Fruit fly (Drosophila melanogaster) whole organism, embryonic: ENCODE data around the gene Mfe2.

Source experiments
- BtbVII ChIP-seq: fragments of 200-800 bp; sonication (Bioruptor generic); optimal IDR thresholded peaks from 3 replicates; lab custom pipeline; 2017; ENCODE audit warnings: missing biosample characterization, mild to moderate bottlenecking, missing genetic modification characterization
- C15 ChIP-seq: fragments of 200-800 bp; sonication (Bioruptor generic); IDR thresholded peaks from 3 replicates; pipeline ENCODE4 v1.3.6; 2022; ENCODE audit warnings: missing biosample characterization, missing genetic modification characterization
- CG10366 ChIP-seq: fragments of 200-800 bp; sonication (Bioruptor generic); IDR thresholded peaks from 2 replicates; pipeline ENCODE4 v1.3.6; 2022; ENCODE audit warnings: missing biosample characterization, missing genetic modification characterization
- CG12391 ChIP-seq: fragments of 200-800 bp; sonication (Bioruptor generic); optimal IDR thresholded peaks from 3 replicates; lab custom pipeline; 2018; ENCODE audit warnings: missing biosample characterization, mild to moderate bottlenecking, missing genetic modification characterization, moderate library complexity
- CG12744 ChIP-seq: fragments of 200-800 bp; sonication (Bioruptor generic); optimal IDR thresholded peaks from 2 replicates; lab custom pipeline; 2016; ENCODE audit warnings: missing biosample characterization, missing genetic modification characterization
- CG13624 ChIP-seq: fragments of 200-800 bp; sonication (Bioruptor generic); optimal IDR thresholded peaks from 2 replicates; lab custom pipeline; 2016; ENCODE audit warnings: missing biosample characterization, missing genetic modification characterization
- CG17568 ChIP-seq: fragments of 200-800 bp; sonication (Bioruptor generic); optimal IDR thresholded peaks from 2 replicates; lab custom pipeline; 2018; ENCODE audit warnings: missing biosample characterization, mild to moderate bottlenecking, missing genetic modification characterization, moderate library complexity
- CG1832 ChIP-seq: fragments of 200-800 bp; sonication (Bioruptor generic); optimal IDR thresholded peaks from 2 replicates; lab custom pipeline; 2017; ENCODE audit warnings: missing biosample characterization, mild to moderate bottlenecking, missing genetic modification characterization, inconsistent platforms
- CG31388 ChIP-seq: fragments of 200-800 bp; sonication (Bioruptor generic); optimal IDR thresholded peaks from 2 replicates; lab custom pipeline; 2016; ENCODE audit warnings: missing biosample characterization, missing genetic modification characterization
- CG4360 ChIP-seq: fragments of 200-800 bp; sonication (Bioruptor generic); IDR thresholded peaks from 2 replicates; pipeline ENCODE4 v1.3.6; 2022; ENCODE audit warnings: missing biosample characterization, missing genetic modification characterization
- CG43689 ChIP-seq: fragments of 200-800 bp; sonication (Bioruptor generic); IDR thresholded peaks from 2 replicates; pipeline ENCODE4 v1.3.6; 2022; ENCODE audit warnings: missing biosample characterization, missing genetic modification characterization
- CG4424 ChIP-seq: fragments of 200-800 bp; sonication (Bioruptor generic); optimal IDR thresholded peaks from 3 replicates; lab custom pipeline; 2016; ENCODE audit warnings: missing biosample characterization, missing genetic modification characterization
- CG9437 ChIP-seq: fragments of 200-800 bp; sonication (Bioruptor generic); optimal IDR thresholded peaks from 2 replicates; lab custom pipeline; 2018; ENCODE audit warnings: missing biosample characterization, mild to moderate bottlenecking, missing genetic modification characterization
- Dfd ChIP-seq, 2 experiments: fragments of >200 bp; optimal IDR thresholded peaks; 2 replicates each; lab custom pipeline; 2017; ENCODE audit warnings: missing biosample characterization in 2 of 2, missing genetic modification characterization in 2 of 2
- HLH3B ChIP-seq: fragments of 200-800 bp; sonication (Bioruptor generic); IDR thresholded peaks from 2 replicates; pipeline ENCODE4 v1.3.6; 2022; ENCODE audit warnings: missing biosample characterization, missing genetic modification characterization
- Jarid2 ChIP-seq: fragments of 200-800 bp; sonication (Bioruptor generic); optimal IDR thresholded peaks from 3 replicates; lab custom pipeline; 2017; ENCODE audit warnings: mild to moderate bottlenecking, missing biosample characterization, missing genetic modification reagents, missing genetic modification characterization
- Mad ChIP-seq: fragments of 200-800 bp; sonication (Bioruptor generic); optimal IDR thresholded peaks from 2 replicates; lab custom pipeline; 2016; ENCODE audit warnings: missing biosample characterization, missing genetic modification characterization
- Meics ChIP-seq: fragments of 200-800 bp; sonication (Bioruptor generic); optimal IDR thresholded peaks from 2 replicates; lab custom pipeline; 2017; ENCODE audit warnings: missing biosample characterization, mild to moderate bottlenecking, missing genetic modification characterization
- Mes4 ChIP-seq: fragments of 200-800 bp; sonication (Bioruptor generic); optimal IDR thresholded peaks from 2 replicates; lab custom pipeline; 2016; ENCODE audit warnings: missing biosample characterization, missing genetic modification characterization
- Oaz ChIP-seq: fragments of 200-800 bp; sonication (Bioruptor generic); IDR thresholded peaks from 2 replicates; pipeline ENCODE4 v1.3.6; 2022; ENCODE audit warnings: missing biosample characterization, missing genetic modification characterization
- Ravus ChIP-seq: fragments of 200-800 bp; sonication (Bioruptor generic); IDR thresholded peaks from 2 replicates; pipeline ENCODE4 v1.3.6; 2022; ENCODE audit warnings: missing biosample characterization, missing genetic modification characterization
- Side ChIP-seq: fragments of 200-800 bp; sonication (Bioruptor generic); optimal IDR thresholded peaks from 2 replicates; lab custom pipeline; 2016; ENCODE audit warnings: missing biosample characterization, missing genetic modification characterization
- Six4 ChIP-seq: fragments of 200-800 bp; sonication (Bioruptor generic); optimal IDR thresholded peaks from 2 replicates; lab custom pipeline; 2016; ENCODE audit warnings: missing biosample characterization, missing genetic modification characterization
- Spps ChIP-seq: fragments of 200-800 bp; sonication (Bioruptor generic); optimal IDR thresholded peaks from 2 replicates; lab custom pipeline; 2018; ENCODE audit warnings: missing biosample characterization, mild to moderate bottlenecking, missing genetic modification characterization
- Ssrp ChIP-seq: fragments of 200-800 bp; sonication (Bioruptor generic); optimal IDR thresholded peaks from 2 replicates; lab custom pipeline; 2018; ENCODE audit warnings: missing biosample characterization, mild to moderate bottlenecking, missing genetic modification characterization, moderate library complexity
- TFAM ChIP-seq: fragments of 200-800 bp; sonication (Bioruptor generic); optimal IDR thresholded peaks from 2 replicates; lab custom pipeline; 2017; ENCODE audit warnings: missing biosample characterization, missing genetic modification characterization, inconsistent platforms
- Taf1 ChIP-seq: fragments of 200-800 bp; sonication (Bioruptor generic); IDR thresholded peaks from 2 replicates; pipeline ENCODE4 v1.3.6; 2022; ENCODE audit warnings: missing biosample characterization, missing genetic modification characterization
- amos ChIP-seq: fragments of 200-800 bp; sonication (Bioruptor generic); IDR thresholded peaks from 2 replicates; pipeline ENCODE4 v1.3.6; 2022; ENCODE audit warnings: missing biosample characterization, missing genetic modification characterization; ENCODE audit not compliant: partially characterized antibody
- bigmax ChIP-seq: fragments of 200-800 bp; sonication (Bioruptor generic); optimal IDR thresholded peaks from 2 replicates; lab custom pipeline; 2018; ENCODE audit warnings: missing biosample characterization, mild to moderate bottlenecking, missing genetic modification characterization
- ci ChIP-seq: fragments of 200-800 bp; sonication (Bioruptor generic); IDR thresholded peaks from 3 replicates; pipeline ENCODE4 v1.3.6; 2022; ENCODE audit warnings: missing biosample characterization, missing genetic modification characterization
- dmrt11E ChIP-seq: fragments of 200-800 bp; sonication (Bioruptor generic); optimal IDR thresholded peaks from 3 replicates; lab custom pipeline; 2018; ENCODE audit warnings: missing biosample characterization, mild to moderate bottlenecking, missing genetic modification characterization, moderate library complexity
- esg ChIP-seq: fragments of 200-800 bp; sonication (Bioruptor generic); conservative IDR thresholded peaks from 2 replicates; pipeline ENCODE4 v1.3.6; 2022; ENCODE audit warnings: missing biosample characterization, missing genetic modification characterization
- exex ChIP-seq: fragments of 200-800 bp; sonication (Bioruptor generic); optimal IDR thresholded peaks from 4 replicates; lab custom pipeline; 2018; ENCODE audit warnings: missing biosample characterization, mild to moderate bottlenecking, missing genetic modification characterization, moderate library complexity
- fd102C ChIP-seq: fragments of 200-800 bp; sonication (Bioruptor generic); optimal IDR thresholded peaks from 2 replicates; lab custom pipeline; 2018; ENCODE audit warnings: missing biosample characterization, mild to moderate bottlenecking, missing genetic modification characterization, moderate library complexity
- fd64A ChIP-seq: fragments of 200-800 bp; sonication (Bioruptor generic); optimal IDR thresholded peaks from 3 replicates; lab custom pipeline; 2018; ENCODE audit warnings: missing biosample characterization, mild to moderate bottlenecking, missing genetic modification characterization
- fru ChIP-seq: fragments of >200 bp; optimal IDR thresholded peaks from 2 replicates; lab custom pipeline; 2017
- gt ChIP-seq: fragments of 200-800 bp; sonication (Bioruptor generic); IDR thresholded peaks from 2 replicates; pipeline ENCODE4 v1.3.6; 2022; ENCODE audit warnings: missing biosample characterization, missing genetic modification characterization
- ham ChIP-seq: fragments of 200-800 bp; sonication (Bioruptor generic); IDR thresholded peaks from 2 replicates; pipeline ENCODE4 v1.3.6; 2022; ENCODE audit warnings: missing biosample characterization, missing genetic modification characterization
- hkb ChIP-seq, 2 experiments: fragments of 200-800 bp in 1 of 2; fragments of >200 bp in 1 of 2; sonication (Bioruptor generic) in 1 of 2; IDR thresholded peaks in 1 of 2; optimal IDR thresholded peaks in 1 of 2; 2 replicates each; pipeline versions ENCODE4 v1.3.6 to Lab custom; 2017 to 2022; ENCODE audit warnings: missing biosample characterization in 1 of 2, missing genetic modification characterization in 1 of 2
- ind ChIP-seq: fragments of 200-800 bp; sonication (Bioruptor generic); optimal IDR thresholded peaks from 3 replicates; lab custom pipeline; 2016; ENCODE audit warnings: missing biosample characterization, missing genetic modification characterization
- klu ChIP-seq: fragments of 200-800 bp; sonication (Bioruptor generic); IDR thresholded peaks from 2 replicates; pipeline ENCODE4 v1.3.6; 2022; ENCODE audit warnings: missing biosample characterization, missing genetic modification characterization
- lmd ChIP-seq: fragments of 200-800 bp; sonication (Bioruptor generic); IDR thresholded peaks from 2 replicates; pipeline ENCODE4 v1.3.6; 2022; ENCODE audit warnings: missing biosample characterization, missing genetic modification characterization
- lov ChIP-seq, 2 experiments: fragments of 200-800 bp in 1 of 2; fragments of >200 bp in 1 of 2; sonication (Bioruptor generic) in 1 of 2; IDR thresholded peaks in 1 of 2; optimal IDR thresholded peaks in 1 of 2; 2 replicates in 1 of 2; 3 replicates in 1 of 2; pipeline versions ENCODE4 v1.3.6 to Lab custom; 2017 to 2022; ENCODE audit warnings: missing biosample characterization in 1 of 2, missing genetic modification characterization in 1 of 2
- pum ChIP-seq: fragments of 200-800 bp; sonication (Bioruptor generic); optimal IDR thresholded peaks from 2 replicates; lab custom pipeline; 2016; ENCODE audit warnings: missing biosample characterization, missing genetic modification characterization
- repo ChIP-seq: fragments of 200-800 bp; sonication (Bioruptor generic); optimal IDR thresholded peaks from 2 replicates; lab custom pipeline; 2016; ENCODE audit warnings: missing biosample characterization, missing genetic modification characterization
- slou ChIP-seq: fragments of 200-800 bp; sonication (Bioruptor generic); optimal IDR thresholded peaks from 3 replicates; lab custom pipeline; 2016; ENCODE audit warnings: missing biosample characterization, missing genetic modification characterization
- sr ChIP-seq: fragments of 200-800 bp; sonication (Bioruptor generic); IDR thresholded peaks from 3 replicates; pipeline ENCODE4 v1.3.6; 2022; ENCODE audit warnings: missing biosample characterization, missing genetic modification characterization
- ssp ChIP-seq: fragments of 200-800 bp; sonication (Bioruptor generic); IDR thresholded peaks from 2 replicates; pipeline ENCODE4 v1.3.6; 2022; ENCODE audit warnings: missing biosample characterization, missing genetic modification characterization
- stc ChIP-seq: fragments of 200-800 bp; sonication (Bioruptor generic); IDR thresholded peaks from 2 replicates; pipeline ENCODE4 v1.3.6; 2022; ENCODE audit warnings: missing biosample characterization, missing genetic modification characterization
- twi ChIP-seq: fragments of 200-800 bp; optimal IDR thresholded peaks from 2 replicates; lab custom pipeline; 2019; ENCODE audit warnings: missing biosample characterization, mild to moderate bottlenecking, missing genetic modification characterization, moderate library complexity
- vnd ChIP-seq: fragments of 200-800 bp; sonication (Bioruptor generic); IDR thresholded peaks from 3 replicates; pipeline ENCODE4 v1.3.6; 2022; ENCODE audit warnings: missing biosample characterization, missing genetic modification characterization; ENCODE audit not compliant: partially characterized antibody

The Mfe2 gene

DNA sequence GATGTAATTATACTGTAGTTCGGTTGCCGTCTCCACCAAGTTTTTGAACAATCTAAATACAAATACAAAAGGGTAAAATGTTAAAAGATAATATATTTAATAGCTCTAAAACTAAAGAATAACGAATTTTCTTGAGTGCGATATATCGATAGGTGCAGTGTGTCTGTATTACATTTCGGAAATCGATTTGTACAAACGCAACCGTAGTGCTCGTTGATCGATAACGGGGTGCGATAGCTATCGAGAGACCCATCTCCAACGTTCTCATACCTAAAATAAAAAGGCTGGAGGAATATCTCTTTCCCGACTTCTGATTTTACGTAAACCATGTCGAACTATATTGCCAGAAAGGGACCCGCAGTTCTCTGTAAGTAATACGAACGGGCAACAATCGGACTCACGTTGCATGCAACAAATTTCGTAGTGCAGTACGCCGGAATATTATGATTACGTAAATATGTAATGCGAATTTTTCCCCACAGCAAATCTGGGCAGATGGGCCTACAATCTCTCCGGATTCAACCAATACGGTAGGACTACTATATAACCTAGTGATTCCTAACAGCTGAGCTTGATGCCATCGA lies 15.4 kb downstream of the Mfe2 start, which contains the start of gene UQCR-14 (continued):
- TF ChIP-seq sr (GFP tag; lab: Robert Waterston, UW), result no peak
- peak; percentile 5 for TF ChIP-seq slou (GFP tag; lab: Kevin White, UChicago)
- TF ChIP-seq gt (GFP tag; lab: Robert Waterston, UW), result no peak
- no peak for TF ChIP-seq dmrt11E (tag; lab: Kevin White, UChicago)
- TF ChIP-seq ci, result no peak; the same call in 2 of the 3 replicates
- TF ChIP-seq CG4424 (GFP tag; lab: Kevin White, UChicago), result peak; percentile 28
- TF ChIP-seq amos, result peak; percentile 99
- TF ChIP-seq Mad, result no peak
- TF ChIP-seq ham (GFP tag; lab: Robert Waterston, UW), result no peak
- TF ChIP-seq Six4, result no peak
- TF ChIP-seq stc, result no peak
- peak; percentile 37 for TF ChIP-seq Meics (GFP tag; lab: Kevin White, UChicago)
- TF ChIP-seq C15 (GFP tag; lab: Robert Waterston, UW), result no peak
- TF ChIP-seq twi (tag; lab: Kevin White, UChicago), result no peak
- TF ChIP-seq CG43689 (GFP tag; lab: Robert Waterston, UW), result no peak
- TF ChIP-seq repo, result no peak
- no peak for TF ChIP-seq lov (optimal IDR thresholded peaks at IDR 0.05; lab: Kevin White, UChicago)
- TF ChIP-seq lov (GFP tag; IDR thresholded peaks at IDR 0.05; lab: Robert Waterston, UW), result no peak
- peak; percentile 17; the same call in 1 of the 2 replicates for TF ChIP-seq CG10366 (GFP tag; lab: Robert Waterston, UW)
- TF ChIP-seq CG1832, result no peak
- no peak for TF ChIP-seq HLH3B (GFP tag; lab: Robert Waterston, UW)
- TF ChIP-seq Spps (tag; lab: Kevin White, UChicago), result no peak
- no peak for TF ChIP-seq Oaz (GFP tag; lab: Robert Waterston, UW)
- no peak for TF ChIP-seq BtbVII (GFP tag; lab: Kevin White, UChicago)
- peak; percentile 32 for TF ChIP-seq CG9437 (GFP tag; lab: Kevin White, UChicago)
- no peak for TF ChIP-seq Taf1 (GFP tag; lab: Robert Waterston, UW)
- no peak for TF ChIP-seq Ravus (GFP tag; lab: Robert Waterston, UW)
- peak; percentile 44 for TF ChIP-seq ssp (GFP tag; lab: Robert Waterston, UW)
- TF ChIP-seq CG4360, result no peak
- TF ChIP-seq fd102C, result no peak
- no peak for TF ChIP-seq Dfd (GFP tag; optimal IDR thresholded peaks at IDR 0.05; lab: Kevin White, UChicago)
- no peak for TF ChIP-seq ind (GFP tag; lab: Kevin White, UChicago)
- no peak for TF ChIP-seq Jarid2 (GFP tag; lab: Kevin White, UChicago)
- TF ChIP-seq CG17568, result no peak
- TF ChIP-seq esg, result no peak
- no peak for TF ChIP-seq CG12744
- no peak for TF ChIP-seq TFAM (GFP tag; lab: Kevin White, UChicago)
- TF ChIP-seq Side (GFP tag; lab: Kevin White, UChicago), result no peak
- no peak for TF ChIP-seq klu (GFP tag; lab: Robert Waterston, UW)
- TF ChIP-seq CG12391 (tag; lab: Kevin White, UChicago), result peak; percentile 53
- TF ChIP-seq lmd, result no peak
- no peak for TF ChIP-seq pum (GFP tag; lab: Kevin White, UChicago)
- TF ChIP-seq exex (tag; lab: Kevin White, UChicago), result no peak
- TF ChIP-seq bigmax, result no peak
- TF ChIP-seq Ssrp (tag; lab: Kevin White, UChicago), result no peak
- TF ChIP-seq vnd (GFP tag; lab: Robert Waterston, UW), result peak; percentile 96
- TF ChIP-seq CG31388 (GFP tag; lab: Kevin White, UChicago), result no peak
- no peak for TF ChIP-seq fd64A (GFP tag; lab: Kevin White, UChicago)
- no peak for TF ChIP-seq CG13624 (GFP tag; lab: Kevin White, UChicago)
- TF ChIP-seq fru (lab: Kevin White, UChicago), result no peak
- no peak for TF ChIP-seq Mes4
- TF ChIP-seq hkb (optimal IDR thresholded peaks at IDR 0.05; lab: Kevin White, UChicago), result no peak
- peak; percentile 18; the same call in 1 of the 2 replicates for TF ChIP-seq hkb (GFP tag; IDR thresholded peaks at IDR 0.05; lab: Robert Waterston, UW)
